Worm (Caenorhabditis elegans) whole organism, L4/young adult: ENCODE measurements around the gene C05B5.8.

Experiments
- W03F9.2 ChIP-seq: fragments of 150-350 bp; optimal IDR thresholded peaks from 2 replicates; lab custom pipeline; 2014; ENCODE audit warnings: missing biosample characterization, missing genetic modification characterization
- dao-5 ChIP-seq: sonication (generic microtip); optimal IDR thresholded peaks from 2 replicates; lab custom pipeline; 2016; ENCODE audit warnings: missing genotype, missing genetic modification characterization, moderate library complexity, missing compliant biosample characterization
- him-1 ChIP-seq: sonication (generic microtip); optimal IDR thresholded peaks from 2 replicates; lab custom pipeline; 2016; ENCODE audit warnings: missing genotype, missing genetic modification reagents, missing genetic modification characterization, missing compliant biosample characterization

- TF ChIP-seq him-1 (tag; lab: Kevin White, UChicago) = no peak
- no peak for TF ChIP-seq dao-5 (tag; lab: Kevin White, UChicago)
- TF ChIP-seq W03F9.2 (tag; lab: Kevin White, UChicago) = no peak
Observed at ce11 chrIII:10040013-10040412, 33.4 kb upstream of the C05B5.8 start, which contains the start of gene T16G12.7.
